Worm (Caenorhabditis elegans): Measurements from ENCODE around the gene mtss-1.

DNA sequence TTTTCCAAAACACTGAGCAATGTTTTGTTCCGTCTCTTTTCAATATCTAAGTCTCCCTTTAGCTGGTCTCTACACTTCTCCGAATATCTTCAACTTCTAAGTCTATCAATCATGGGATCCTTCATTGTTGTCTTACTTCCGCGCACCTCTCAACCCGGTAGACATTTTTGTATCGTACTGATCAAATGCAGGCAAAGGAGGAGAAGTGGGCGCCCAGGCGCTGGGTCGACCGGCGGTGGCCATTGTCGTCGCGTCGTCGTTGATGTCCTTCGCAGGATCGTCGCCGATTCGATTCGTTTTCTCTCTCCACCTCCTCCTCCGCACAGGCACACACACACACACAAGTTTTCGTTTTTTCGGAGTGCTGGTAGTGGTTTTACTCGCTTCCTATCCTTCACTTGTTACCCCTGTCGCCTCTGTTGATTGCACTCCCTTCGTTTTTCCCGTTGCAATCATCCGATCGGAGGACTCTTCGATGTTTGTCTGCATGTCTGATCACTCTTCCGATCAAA lies 33.3 kb downstream of the mtss-1 start:
- TF ChIP-seq tbx-37 (GFP tag; conservative IDR thresholded peaks at IDR 0.05) (no peak), ama-1 (optimal IDR thresholded peaks at IDR 0.05) (no peak)

Data from whole organism, early embryonic.